Worm (Caenorhabditis elegans): ENCODE data around the gene F43G6.17.

Gene F43G6.17

DNA sequence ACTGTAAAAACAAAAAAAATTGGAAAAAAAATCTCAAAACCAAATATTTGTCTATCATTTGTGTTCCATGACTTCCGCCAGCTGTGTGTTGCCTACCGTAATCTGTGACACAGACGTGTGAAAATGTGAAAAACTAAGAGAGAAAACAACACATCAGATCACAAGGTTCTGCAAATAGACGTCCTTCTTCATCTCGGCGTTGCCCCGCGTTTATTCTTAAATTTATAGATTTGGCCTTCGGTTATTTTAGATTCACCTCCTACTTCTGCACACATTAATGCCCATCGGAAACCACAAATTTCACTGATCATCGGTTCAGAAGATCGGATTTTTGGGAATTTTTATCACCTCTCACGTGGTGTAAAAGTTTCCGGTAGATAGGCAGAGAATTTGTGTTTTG is 36.6 kb downstream of the F43G6.17 start:
- TF ChIP-seq nhr-232 (tag; optimal IDR thresholded peaks at IDR 0.05) (no peak), lin-11 (tag; optimal IDR thresholded peaks at IDR 0.05) (no peak), nfya-1 (tag; optimal IDR thresholded peaks at IDR 0.05) (no peak), K09A11.1 (tag; optimal IDR thresholded peaks at IDR 0.05; ENCODE audit: insufficient read depth) (no peak), ceh-48 (tag; optimal IDR thresholded peaks at IDR 0.05) (no peak), odd-2 (tag; optimal IDR thresholded peaks at IDR 0.05) (no peak), fax-1 (tag; optimal IDR thresholded peaks at IDR 0.05) (no peak), gmeb-2 (tag; optimal IDR thresholded peaks at IDR 0.05) (no peak), ahr-1 (tag; optimal IDR thresholded peaks at IDR 0.05) (no peak), hlh-15 (tag; optimal IDR thresholded peaks at IDR 0.05) (no peak), ref-2 (tag; optimal IDR thresholded peaks at IDR 0.05) (no peak), unc-3 (GFP tag; conservative IDR thresholded peaks at IDR 0.05) (no peak), unc-3 (tag; optimal IDR thresholded peaks at IDR 0.05) (no peak)

DNA sequence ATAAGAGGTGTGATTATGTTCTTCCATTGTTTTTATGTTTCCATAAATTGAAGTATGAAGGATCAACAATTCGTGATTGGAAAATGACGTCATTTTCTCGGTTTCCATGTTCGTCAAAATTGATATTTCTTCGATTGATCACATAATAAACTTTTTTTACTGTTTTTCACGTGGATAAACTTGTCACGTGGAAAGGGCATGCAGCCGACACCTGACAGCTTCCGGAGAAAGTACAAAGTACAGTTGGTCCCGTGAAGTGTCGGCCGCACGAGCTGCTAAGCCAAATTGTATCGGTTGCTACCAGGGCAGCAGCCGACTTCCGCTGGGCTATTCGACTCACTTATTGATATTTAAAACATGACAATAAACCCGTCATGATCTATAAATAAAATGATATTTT is 39.1 kb downstream of the F43G6.17 start:
- TF ChIP-seq C08G9.2 (tag; optimal IDR thresholded peaks at IDR 0.05) (no peak), syd-9 (tag; optimal IDR thresholded peaks at IDR 0.05) (no peak), fax-1 (tag; optimal IDR thresholded peaks at IDR 0.05) (no peak), hlh-8 (tag; optimal IDR thresholded peaks at IDR 0.05) (no peak), odd-2 (tag; optimal IDR thresholded peaks at IDR 0.05) (no peak), unc-3 (GFP tag; conservative IDR thresholded peaks at IDR 0.05) (no peak), unc-3 (tag; optimal IDR thresholded peaks at IDR 0.05) (no peak), che-1 (tag; optimal IDR thresholded peaks at IDR 0.05) (no peak), pag-3 (tag; optimal IDR thresholded peaks at IDR 0.05; ENCODE audit: borderline replicate concordance) (no peak), nhr-232 (tag; optimal IDR thresholded peaks at IDR 0.05) (no peak), nhr-11 (tag; optimal IDR thresholded peaks at IDR 0.05) (no peak), ceh-24 (tag; optimal IDR thresholded peaks at IDR 0.05) (no peak), lim-6 (tag; optimal IDR thresholded peaks at IDR 0.05) (no peak), nfya-1 (tag; optimal IDR thresholded peaks at IDR 0.05) (no peak), ama-1 (optimal IDR thresholded peaks at IDR 0.05) (no peak), pax-1 (tag; optimal IDR thresholded peaks at IDR 0.05) (no peak), pros-1 (tag; optimal IDR thresholded peaks at IDR 0.05) (no peak), sdc-2 (tag; optimal IDR thresholded peaks at IDR 0.05) (no peak), ceh-22 (tag; optimal IDR thresholded peaks at IDR 0.05) (no peak)

DNA sequence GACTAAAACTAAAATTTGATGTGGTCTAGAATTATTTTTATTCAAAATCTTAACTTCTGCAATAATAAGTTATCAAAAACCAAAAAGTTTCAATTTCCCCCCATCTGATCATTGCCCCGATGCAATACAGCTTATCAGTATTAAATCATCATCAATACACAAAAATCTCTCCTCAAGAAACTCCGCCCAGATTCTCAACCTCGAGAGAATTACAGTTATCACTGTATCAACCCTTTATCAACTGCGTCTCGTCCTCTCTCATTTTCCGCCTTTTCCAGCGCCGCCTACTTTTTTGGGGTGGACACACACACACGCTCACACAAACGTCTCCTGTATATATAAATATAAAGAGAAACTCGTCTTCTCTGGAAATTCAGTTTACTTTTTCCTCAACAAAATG is 39.8 kb downstream of the F43G6.17 start, which contains the start of gene T27D12.1:
Gene T27D12.1 (plus strand): TSS at position 301 of the 400 bp plus-strand sequence.
- TF ChIP-seq unc-3 (GFP tag; conservative IDR thresholded peaks at IDR 0.05), result no peak
- TF ChIP-seq unc-3 (tag; optimal IDR thresholded peaks at IDR 0.05), result no peak
- TF ChIP-seq zip-5 (tag; optimal IDR thresholded peaks at IDR 0.05), result no peak
- no peak for TF ChIP-seq ceh-6 (GFP tag; optimal IDR thresholded peaks at IDR 0.05)
- no peak for TF ChIP-seq madf-2 (tag; optimal IDR thresholded peaks at IDR 0.05)
- no peak for TF ChIP-seq ref-2 (tag; optimal IDR thresholded peaks at IDR 0.05)
- TF ChIP-seq lim-6 (tag; optimal IDR thresholded peaks at IDR 0.05), result no peak
- no peak for TF ChIP-seq odd-2 (tag; optimal IDR thresholded peaks at IDR 0.05)
- TF ChIP-seq ceh-24 (tag; optimal IDR thresholded peaks at IDR 0.05), result no peak
- no peak for TF ChIP-seq ceh-19 (GFP tag; optimal IDR thresholded peaks at IDR 0.05)
- no peak for TF ChIP-seq pros-1 (tag; optimal IDR thresholded peaks at IDR 0.05)
- TF ChIP-seq hlh-13 (GFP tag; optimal IDR thresholded peaks at IDR 0.05), result no peak
- TF ChIP-seq pax-1 (tag; optimal IDR thresholded peaks at IDR 0.05), result no peak
- no peak for TF ChIP-seq nhr-232 (tag; optimal IDR thresholded peaks at IDR 0.05)
- no peak for TF ChIP-seq npax-4 (tag; optimal IDR thresholded peaks at IDR 0.05)
- TF ChIP-seq ceh-2 (tag; optimal IDR thresholded peaks at IDR 0.05), result no peak
- TF ChIP-seq ceh-48 (tag; optimal IDR thresholded peaks at IDR 0.05), result no peak
- no peak for TF ChIP-seq lin-11 (tag; optimal IDR thresholded peaks at IDR 0.05)
- no peak for TF ChIP-seq ceh-18 (tag; optimal IDR thresholded peaks at IDR 0.05)

DNA sequence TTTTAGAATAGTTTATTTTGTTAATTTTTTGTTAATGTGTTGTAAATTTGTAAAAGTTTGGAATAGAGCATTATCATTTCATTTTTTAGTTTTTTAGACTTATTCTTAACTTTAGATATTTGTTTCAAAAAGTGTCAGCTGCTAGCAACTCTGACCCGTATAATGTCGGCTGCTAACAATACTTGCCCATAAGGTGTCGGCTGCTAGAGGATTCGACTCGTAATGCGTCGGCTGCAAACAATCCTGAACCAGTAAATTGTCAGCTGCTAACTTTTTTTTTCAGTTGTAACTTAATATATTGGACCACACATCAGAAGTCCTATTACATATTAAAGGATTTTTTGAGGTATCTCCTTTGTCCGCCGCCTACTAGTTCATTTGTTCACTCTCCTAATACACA is 40.2 kb downstream of the F43G6.17 start:
- TF ChIP-seq elt-4 (tag; optimal IDR thresholded peaks at IDR 0.05) (no peak), tbx-2 (tag; optimal IDR thresholded peaks at IDR 0.05) (no peak), ahr-1 (tag; optimal IDR thresholded peaks at IDR 0.05) (no peak), pha-2 (tag; optimal IDR thresholded peaks at IDR 0.05) (no peak), ceh-22 (tag; optimal IDR thresholded peaks at IDR 0.05) (no peak), ceh-19 (GFP tag; optimal IDR thresholded peaks at IDR 0.05) (no peak), fkh-6 (tag; optimal IDR thresholded peaks at IDR 0.05) (no peak), ceh-34 (tag; optimal IDR thresholded peaks at IDR 0.05) (no peak), rnt-1 (tag; optimal IDR thresholded peaks at IDR 0.05) (no peak), odd-2 (tag; optimal IDR thresholded peaks at IDR 0.05) (no peak), mec-3 (tag; optimal IDR thresholded peaks at IDR 0.05; ENCODE audit: borderline replicate concordance) (no peak)

Data from whole organism, late embryonic.